Worm (Caenorhabditis elegans) whole organism, young adult: ENCODE results near the gene mau-8.

Experiments used
- C06A6.2 ChIP-seq: fragments of 200-800 bp; sonication (Bioruptor generic); conservative IDR thresholded peaks from 2 replicates; pipeline ENCODE4 v1.3.6; 2022; ENCODE audit warnings: missing genetic modification characterization, missing compliant biosample characterization
- C17E4.6 ChIP-seq: fragments of 200-800 bp; sonication (Bioruptor generic); IDR thresholded peaks from 2 replicates; pipeline ENCODE4 v1.3.6; 2022; ENCODE audit warnings: missing genetic modification reagents, missing genetic modification characterization, missing compliant biosample characterization
- F49E8.2 ChIP-seq: sonication (generic microtip); optimal IDR thresholded peaks from 3 replicates; lab custom pipeline; 2017; ENCODE audit warnings: missing genetic modification characterization, mild to moderate bottlenecking, missing compliant biosample characterization, antibody characterized with exemption, moderate library complexity; ENCODE audit not compliant: insufficient read depth
- F57C9.4 ChIP-seq: sonication (generic microtip); optimal IDR thresholded peaks from 2 replicates; lab custom pipeline; 2017; ENCODE audit warnings: mild to moderate bottlenecking, missing genetic modification characterization, missing compliant biosample characterization
- K11D2.4 ChIP-seq: fragments of 200-800 bp; sonication (Bioruptor generic); IDR thresholded peaks from 2 replicates; pipeline ENCODE4 v1.3.6; 2022; ENCODE audit warnings: missing genetic modification reagents, missing genetic modification characterization, missing compliant biosample characterization
- T07F8.4 ChIP-seq: sonication (generic microtip); optimal IDR thresholded peaks from 2 replicates; lab custom pipeline; 2016; ENCODE audit warnings: mild to moderate bottlenecking, missing genetic modification characterization, moderate library complexity, missing compliant biosample characterization
- Y67H2A.10 ChIP-seq: fragments of 200-800 bp; sonication (Bioruptor generic); conservative IDR thresholded peaks from 2 replicates; pipeline ENCODE4 v1.3.6; 2022; ENCODE audit warnings: missing genetic modification reagents, missing genetic modification characterization, missing compliant biosample characterization
- Y79H2A.3 ChIP-seq: fragments of 200-800 bp; sonication (Bioruptor generic); conservative IDR thresholded peaks from 2 replicates; pipeline ENCODE4 v1.3.6; 2022; ENCODE audit warnings: missing genetic modification reagents, missing genetic modification characterization, missing compliant biosample characterization
- ama-1 ChIP-seq, 3 experiments: fragments of 150-350 bp in 1 of 3; sonication (generic microtip) in 2 of 3; optimal IDR thresholded peaks; 2 replicates each; lab custom pipeline; 2014 to 2018; ENCODE audit warnings: missing biosample characterization in 2 of 3, missing genetic modification characterization in 2 of 3, missing genetic modification reagents in 2 of 3
- aptf-3 ChIP-seq: fragments of 200-800 bp; sonication (Bioruptor generic); IDR thresholded peaks from 2 replicates; pipeline ENCODE4 v1.3.6; 2022; ENCODE audit warnings: missing genetic modification characterization, missing compliant biosample characterization
- attf-6 ChIP-seq: fragments of 200-800 bp; sonication (Bioruptor generic); IDR thresholded peaks from 2 replicates; pipeline ENCODE4 v1.3.6; 2022; ENCODE audit warnings: missing genetic modification reagents, missing genetic modification characterization, missing compliant biosample characterization
- ceh-100 ChIP-seq: fragments of 200-800 bp; sonication (Bioruptor generic); IDR thresholded peaks from 2 replicates; pipeline ENCODE4 v1.3.6; 2022; ENCODE audit warnings: missing genetic modification reagents, missing genetic modification characterization, missing compliant biosample characterization
- ceh-40 ChIP-seq: fragments of 200-800 bp; sonication (Bioruptor generic); IDR thresholded peaks from 2 replicates; pipeline ENCODE4 v1.3.6; 2022; ENCODE audit warnings: missing genetic modification characterization, missing compliant biosample characterization
- ceh-79 ChIP-seq: sonication (generic microtip); optimal IDR thresholded peaks from 2 replicates; lab custom pipeline; 2017; ENCODE audit warnings: mild to moderate bottlenecking, missing genetic modification characterization, missing compliant biosample characterization
- die-1 ChIP-seq: sonication (generic microtip); optimal IDR thresholded peaks from 2 replicates; lab custom pipeline; 2016; ENCODE audit warnings: missing genotype, mild to moderate bottlenecking, missing genetic modification characterization, missing compliant biosample characterization
- dpl-1 ChIP-seq: fragments of 150-350 bp; optimal IDR thresholded peaks from 2 replicates; lab custom pipeline; 2014; ENCODE audit warnings: missing biosample characterization, missing genetic modification reagents, missing genetic modification characterization
- egl-18 ChIP-seq: fragments of 200-800 bp; sonication (Bioruptor generic); IDR thresholded peaks from 2 replicates; pipeline ENCODE4 v1.3.6; 2022; ENCODE audit warnings: missing genetic modification reagents, missing genetic modification characterization, missing compliant biosample characterization
- egl-44 ChIP-seq: fragments of 200-800 bp; sonication (Bioruptor generic); IDR thresholded peaks from 2 replicates; pipeline ENCODE4 v1.3.6; 2022; ENCODE audit warnings: missing genetic modification reagents, missing genetic modification characterization, missing compliant biosample characterization
- ets-4 ChIP-seq: fragments of 200-800 bp; sonication (Bioruptor generic); optimal IDR thresholded peaks from 2 replicates; lab custom pipeline; 2018; ENCODE audit warnings: mild to moderate bottlenecking, missing genetic modification characterization, missing compliant biosample characterization
- fkh-3 ChIP-seq: sonication (generic microtip); optimal IDR thresholded peaks from 2 replicates; lab custom pipeline; 2016; ENCODE audit warnings: mild to moderate bottlenecking, missing genetic modification characterization, missing compliant biosample characterization
- hmg-1.2 ChIP-seq: fragments of 200-800 bp; sonication (Bioruptor generic); IDR thresholded peaks from 2 replicates; pipeline ENCODE4 v1.3.6; 2022; ENCODE audit warnings: missing genetic modification reagents, missing genetic modification characterization, missing compliant biosample characterization
- hrde-1 ChIP-seq: sonication (generic microtip); optimal IDR thresholded peaks from 2 replicates; lab custom pipeline; 2016; ENCODE audit warnings: missing genetic modification characterization, mild to moderate bottlenecking, missing compliant biosample characterization, moderate library complexity, missing genotype, missing genetic modification reagents, borderline replicate concordance
- let-607 ChIP-seq, 2 experiments: fragments of 200-800 bp in 1 of 2; sonication (Bioruptor generic) in 1 of 2; sonication (generic microtip) in 1 of 2; optimal IDR thresholded peaks; 2 replicates each; lab custom pipeline; 2016 to 2018; ENCODE audit warnings: mild to moderate bottlenecking in 2 of 2, missing compliant biosample characterization in 2 of 2, missing genetic modification characterization in 2 of 2, moderate library complexity in 2 of 2, missing genotype in 1 of 2
- lir-1 ChIP-seq: fragments of 200-800 bp; sonication (Bioruptor generic); conservative IDR thresholded peaks from 2 replicates; pipeline ENCODE4 v1.3.6; 2022; ENCODE audit warnings: missing genetic modification reagents, missing genetic modification characterization, missing compliant biosample characterization
- lsy-27 ChIP-seq: sonication (generic microtip); optimal IDR thresholded peaks from 2 replicates; lab custom pipeline; 2017; ENCODE audit warnings: missing genetic modification characterization, mild to moderate bottlenecking, missing compliant biosample characterization, antibody characterized with exemption, missing genotype, borderline replicate concordance; ENCODE audit not compliant: insufficient read depth
- madf-10 ChIP-seq: sonication (generic microtip); optimal IDR thresholded peaks from 2 replicates; lab custom pipeline; 2016; ENCODE audit warnings: mild to moderate bottlenecking, missing genetic modification characterization, missing compliant biosample characterization
- madf-3 ChIP-seq: fragments of 200-800 bp; sonication (Bioruptor generic); IDR thresholded peaks from 2 replicates; pipeline ENCODE4 v1.3.6; 2022; ENCODE audit warnings: missing genetic modification reagents, missing genetic modification characterization, missing compliant biosample characterization
- madf-8 ChIP-seq: fragments of 200-800 bp; sonication (Bioruptor generic); conservative IDR thresholded peaks from 2 replicates; pipeline ENCODE4 v1.3.6; 2022; ENCODE audit warnings: missing genetic modification reagents, missing genetic modification characterization, missing compliant biosample characterization
- mel-28 ChIP-seq: sonication (generic microtip); optimal IDR thresholded peaks from 2 replicates; lab custom pipeline; 2016; ENCODE audit warnings: borderline replicate concordance, mild to moderate bottlenecking, missing genetic modification characterization, missing compliant biosample characterization
- nfya-1 ChIP-seq: sonication (generic microtip); optimal IDR thresholded peaks from 2 replicates; lab custom pipeline; 2017; ENCODE audit warnings: antibody characterized with exemption, missing compliant biosample characterization, missing genetic modification characterization, borderline replicate concordance; ENCODE audit not compliant: insufficient read depth
- nfya-2 ChIP-seq: fragments of 200-800 bp; sonication (Bioruptor generic); IDR thresholded peaks from 2 replicates; pipeline ENCODE4 v1.3.6; 2022; ENCODE audit warnings: missing genetic modification reagents, missing genetic modification characterization, missing compliant biosample characterization
- nhr-80 ChIP-seq: sonication (generic microtip); optimal IDR thresholded peaks from 2 replicates; lab custom pipeline; 2016; ENCODE audit warnings: missing genetic modification characterization, missing compliant biosample characterization
- nhr-90 ChIP-seq: sonication (generic microtip); optimal IDR thresholded peaks from 2 replicates; lab custom pipeline; 2016; ENCODE audit warnings: missing genotype, mild to moderate bottlenecking, missing genetic modification characterization, missing compliant biosample characterization
- pha-4 ChIP-seq: fragments of 150-350 bp; sonication (generic microtip); optimal IDR thresholded peaks from 2 replicates; lab custom pipeline; 2014; ENCODE audit warnings: missing biosample characterization, missing genetic modification reagents, missing genetic modification characterization
- sdz-38 ChIP-seq: sonication (generic microtip); optimal IDR thresholded peaks from 2 replicates; lab custom pipeline; 2016; ENCODE audit warnings: missing genotype, missing genetic modification characterization, missing compliant biosample characterization
- snpc-3.4 ChIP-seq: sonication (generic microtip); optimal IDR thresholded peaks from 2 replicates; lab custom pipeline; 2017; ENCODE audit warnings: missing genetic modification characterization, mild to moderate bottlenecking, missing compliant biosample characterization, antibody characterized with exemption, moderate library complexity, missing genotype, missing genetic modification reagents
- snpc-4 ChIP-seq, 5 experiments: fragments of 150-350 bp in 1 of 5; sonication (generic microtip) in 4 of 5; optimal IDR thresholded peaks; 2 replicates each; lab custom pipeline; 2014 to 2018; ENCODE audit warnings: missing genetic modification characterization in 5 of 5, missing biosample characterization in 3 of 5, antibody characterized with exemption in 2 of 5, mild to moderate bottlenecking in 2 of 5, missing compliant biosample characterization in 2 of 5, missing genotype in 2 of 5, moderate library complexity in 2 of 5, missing genetic modification reagents in 1 of 5
- somi-1 ChIP-seq: fragments of 200-800 bp; sonication (Bioruptor generic); optimal IDR thresholded peaks from 2 replicates; lab custom pipeline; 2018; ENCODE audit warnings: mild to moderate bottlenecking, missing genetic modification characterization, missing compliant biosample characterization
- tbx-9 ChIP-seq: sonication (generic microtip); optimal IDR thresholded peaks from 2 replicates; lab custom pipeline; 2016; ENCODE audit warnings: borderline replicate concordance, missing genetic modification characterization, inconsistent platforms, missing compliant biosample characterization
- unc-62 ChIP-seq: fragments of 150-350 bp; optimal IDR thresholded peaks from 2 replicates; lab custom pipeline; 2014; ENCODE audit warnings: missing biosample characterization, missing genetic modification reagents, missing genetic modification characterization
- zfh-2 ChIP-seq: fragments of 200-800 bp; sonication (Bioruptor generic); conservative IDR thresholded peaks from 2 replicates; pipeline ENCODE4 v1.3.6; 2022; ENCODE audit warnings: missing genetic modification reagents, missing genetic modification characterization, missing compliant biosample characterization
- ztf-18 ChIP-seq: sonication (generic microtip); optimal IDR thresholded peaks from 2 replicates; lab custom pipeline; 2016; ENCODE audit warnings: missing genotype, mild to moderate bottlenecking, missing genetic modification characterization, missing compliant biosample characterization
- ztf-26 ChIP-seq: sonication (generic microtip); optimal IDR thresholded peaks from 2 replicates; lab custom pipeline; 2017; ENCODE audit warnings: missing genetic modification characterization, missing compliant biosample characterization
- ztf-28 ChIP-seq: fragments of 200-800 bp; sonication (Bioruptor generic); IDR thresholded peaks from 2 replicates; pipeline ENCODE4 v1.3.6; 2022; ENCODE audit warnings: missing genetic modification reagents, missing genetic modification characterization, missing compliant biosample characterization
- ztf-3 ChIP-seq: fragments of 200-800 bp; sonication (Bioruptor generic); optimal IDR thresholded peaks from 2 replicates; lab custom pipeline; 2018; ENCODE audit warnings: mild to moderate bottlenecking, missing genetic modification characterization, missing compliant biosample characterization
- ztf-6 ChIP-seq: fragments of 200-800 bp; sonication (Bioruptor generic); IDR thresholded peaks from 2 replicates; pipeline ENCODE4 v1.3.6; 2022; ENCODE audit warnings: missing genetic modification reagents, missing genetic modification characterization, missing compliant biosample characterization

The mau-8 gene

DNA sequence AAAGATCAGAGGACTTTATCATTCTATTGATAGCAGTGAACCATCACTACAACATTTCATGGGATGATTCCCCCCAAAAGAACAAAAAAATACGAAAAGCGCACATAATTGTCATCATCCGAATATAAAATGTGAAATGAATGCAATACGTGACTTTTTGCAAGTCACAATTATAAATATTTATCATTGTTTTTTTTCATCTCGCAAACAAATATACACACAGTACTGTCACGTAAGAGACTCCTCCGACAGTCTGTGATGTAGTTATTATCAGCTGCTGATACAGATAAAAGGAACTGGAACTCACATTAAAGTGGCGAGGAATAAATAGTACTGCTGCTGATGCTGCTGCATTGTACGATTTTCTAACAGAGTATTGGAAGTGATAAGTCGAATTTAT lies 18.6 kb downstream of the mau-8 start (continued):
- TF ChIP-seq snpc-4 (GFP tag; optimal IDR thresholded peaks at IDR 0.05; lab: Kevin White, UChicago) (no peak), snpc-4 (tag; optimal IDR thresholded peaks at IDR 0.05; lab: Kevin White, UChicago) (no peak), snpc-3.4 (tag; lab: Kevin White, UChicago) (no peak)

- no peak for TF ChIP-seq K11D2.4 (GFP tag; lab: Robert Waterston, UW)
- TF ChIP-seq zfh-2 (GFP tag; lab: Robert Waterston, UW) = no peak
- peak; percentile 51 for TF ChIP-seq hrde-1 (tag; lab: Kevin White, UChicago)
- no peak for TF ChIP-seq T07F8.4
- TF ChIP-seq ceh-100 (GFP tag; lab: Robert Waterston, UW) = no peak
- TF ChIP-seq madf-8 = no peak
- no peak for TF ChIP-seq fkh-3 (tag; lab: Kevin White, UChicago)
- TF ChIP-seq aptf-3 (GFP tag; lab: Robert Waterston, UW) = no peak
- no peak for TF ChIP-seq unc-62 (GFP tag; lab: Kevin White, UChicago)
- TF ChIP-seq Y67H2A.10 (GFP tag; lab: Robert Waterston, UW) = no peak
- TF ChIP-seq nhr-80 (tag; lab: Kevin White, UChicago) = no peak
- TF ChIP-seq ztf-6 (GFP tag; lab: Robert Waterston, UW) = no peak
- TF ChIP-seq let-607 (tag; optimal IDR thresholded peaks at IDR 0.05; lab: Kevin White, UChicago) = no peak
- no peak for TF ChIP-seq egl-18 (GFP tag; lab: Robert Waterston, UW)
- TF ChIP-seq ztf-28 (GFP tag; lab: Robert Waterston, UW) = no peak
- no peak for TF ChIP-seq mel-28 (tag; lab: Kevin White, UChicago)
- TF ChIP-seq Y79H2A.3 (GFP tag; lab: Robert Waterston, UW) = no peak
- TF ChIP-seq F57C9.4 (tag; lab: Kevin White, UChicago) = no peak
- no peak for TF ChIP-seq egl-44 (GFP tag; lab: Robert Waterston, UW)
- no peak for TF ChIP-seq lir-1 (GFP tag; lab: Robert Waterston, UW)
- 0 out of 2 replicates have a peak, but pooled peaks have one; percentile 7 for TF ChIP-seq madf-3 (GFP tag; lab: Robert Waterston, UW)
- TF ChIP-seq attf-6 (GFP tag; lab: Robert Waterston, UW) = peak; percentile 41; the same call in 1 of the 2 replicates
- TF ChIP-seq ztf-3 (GFP tag; lab: Kevin White, UChicago) = no peak
- TF ChIP-seq nfya-2 (GFP tag; lab: Robert Waterston, UW) = no peak
- TF ChIP-seq ztf-26 (tag; lab: Kevin White, UChicago) = no peak
- TF ChIP-seq nfya-1 = no peak
- no peak for TF ChIP-seq C06A6.2 (GFP tag; lab: Robert Waterston, UW)
- TF ChIP-seq sdz-38 (tag; lab: Kevin White, UChicago) = no peak
- TF ChIP-seq F49E8.2 = peak; percentile 46
- no peak for TF ChIP-seq hmg-1.2 (GFP tag; lab: Robert Waterston, UW)
- TF ChIP-seq C17E4.6 (GFP tag; lab: Robert Waterston, UW) = no peak
- TF ChIP-seq somi-1 (GFP tag; lab: Kevin White, UChicago) = no peak
- no peak for TF ChIP-seq tbx-9 (tag; lab: Kevin White, UChicago)
- TF ChIP-seq pha-4 (tag; lab: Kevin White, UChicago) = no peak
- no peak for TF ChIP-seq ama-1 (optimal IDR thresholded peaks at IDR 0.05; lab: Kevin White, UChicago)
- no peak for TF ChIP-seq ama-1 (GFP tag; optimal IDR thresholded peaks at IDR 0.05; lab: Kevin White, UChicago)
- TF ChIP-seq lsy-27 (tag; lab: Kevin White, UChicago) = no peak
- TF ChIP-seq madf-10 = no peak
- TF ChIP-seq nhr-90 (tag; lab: Kevin White, UChicago) = no peak
- no peak for TF ChIP-seq dpl-1 (GFP tag; lab: Kevin White, UChicago)
- no peak for TF ChIP-seq ets-4
- no peak for TF ChIP-seq die-1 (tag; lab: Kevin White, UChicago)
- TF ChIP-seq ceh-79 = peak; percentile 39
- TF ChIP-seq ceh-40 (GFP tag; lab: Robert Waterston, UW) = no peak
- TF ChIP-seq ztf-18 (tag; lab: Kevin White, UChicago) = no peak
Observed at ce11 chrIV:13398728-13399127, 20.9 kb downstream of the mau-8 start, which contains the start of gene Y62E10A.13. Y62E10A.13 (minus strand) TSS chrIV:13399053.
